Fruit fly (Drosophila melanogaster) whole organism, embryonic: ENCODE measurements around the gene CG15914.

Experiments
- CG33557 ChIP-seq: fragments of 200-800 bp; sonication (Bioruptor generic); optimal IDR thresholded peaks from 2 replicates; lab custom pipeline; 2019; ENCODE audit warnings: missing biosample characterization, mild to moderate bottlenecking, missing genetic modification characterization, moderate library complexity
- CG7928 ChIP-seq: fragments of 200-800 bp; sonication (Bioruptor generic); optimal IDR thresholded peaks from 2 replicates; lab custom pipeline; 2017; ENCODE audit warnings: missing biosample characterization, mild to moderate bottlenecking, missing genetic modification characterization
- HLH4C ChIP-seq: fragments of 200-800 bp; sonication (Bioruptor generic); IDR thresholded peaks from 3 replicates; pipeline ENCODE4 v1.3.6; 2022; ENCODE audit warnings: missing biosample characterization, missing genetic modification characterization; ENCODE audit not compliant: partially characterized antibody
- amos ChIP-seq: fragments of 200-800 bp; sonication (Bioruptor generic); IDR thresholded peaks from 2 replicates; pipeline ENCODE4 v1.3.6; 2022; ENCODE audit warnings: missing biosample characterization, missing genetic modification characterization; ENCODE audit not compliant: partially characterized antibody
- jing ChIP-seq: fragments of 200-800 bp; sonication (Bioruptor generic); optimal IDR thresholded peaks from 2 replicates; lab custom pipeline; 2018; ENCODE audit warnings: missing biosample characterization, mild to moderate bottlenecking, missing genetic modification characterization
- pan ChIP-seq, 4 experiments: fragments of >200 bp in 3 of 4; fragments of 200-800 bp in 1 of 4; sonication (Bioruptor generic) in 1 of 4; optimal IDR thresholded peaks in 3 of 4; IDR thresholded peaks in 1 of 4; 2 replicates each; pipeline versions ENCODE4 v1.3.6 to Lab custom; 2017 to 2022; ENCODE audit warnings: missing biosample characterization in 2 of 4, missing genetic modification characterization in 2 of 4, mixed read lengths in 1 of 4
- trem ChIP-seq: fragments of 200-800 bp; optimal IDR thresholded peaks from 3 replicates; lab custom pipeline; 2019; ENCODE audit warnings: missing biosample characterization, mild to moderate bottlenecking, missing genetic modification characterization, moderate library complexity

dm6 chrX:15835393-15835792 is 17.8 kb upstream of the CG15914 start, which contains the start of gene Chc:
- TF ChIP-seq trem (tag; lab: Kevin White, UChicago) (peak; percentile 44), amos (peak; percentile 99), jing (GFP tag; lab: Kevin White, UChicago) (no peak), CG33557 (no peak), pan (optimal IDR thresholded peaks at IDR 0.05; lab: Kevin White, UChicago) (no peak), pan (GFP tag; optimal IDR thresholded peaks at IDR 0.05 in 1 of 2, IDR thresholded peaks at IDR 0.05 in 1 of 2) (no peak), HLH4C (GFP tag; lab: Robert Waterston, UW) (peak; percentile 98), CG7928 (no peak)
